Worm (Caenorhabditis elegans) whole organism, L4 larva: ENCODE data around the gene F09G2.8.

Experiments used
- ama-1 ChIP-seq: fragments of 150-350 bp; optimal IDR thresholded peaks from 2 replicates; lab custom pipeline; 2014; ENCODE audit warnings: inconsistent platforms, mixed read lengths
- arid-1 ChIP-seq: fragments of 200-800 bp; sonication (Bioruptor generic); conservative IDR thresholded peaks from 2 replicates; pipeline ENCODE4 v1.3.6; 2022; ENCODE audit warnings: missing genetic modification reagents, missing genetic modification characterization, missing compliant biosample characterization
- gei-8 ChIP-seq: fragments of 200-800 bp; sonication (Bioruptor generic); optimal IDR thresholded peaks from 2 replicates; lab custom pipeline; 2018; ENCODE audit warnings: mild to moderate bottlenecking, missing genetic modification characterization, missing compliant biosample characterization
- jun-1 ChIP-seq: fragments of 150-350 bp; optimal IDR thresholded peaks from 2 replicates; lab custom pipeline; 2014; ENCODE audit warnings: missing biosample characterization, missing genetic modification reagents, missing genetic modification characterization
- lin-13 ChIP-seq: fragments of 150-350 bp; optimal IDR thresholded peaks from 2 replicates; lab custom pipeline; 2014; ENCODE audit warnings: missing biosample characterization, missing genetic modification reagents, missing genetic modification characterization
- lin-38 ChIP-seq: fragments of 200-800 bp; sonication (Bioruptor generic); IDR thresholded peaks from 2 replicates; pipeline ENCODE4 v1.3.6; 2022; ENCODE audit warnings: missing genetic modification reagents, missing genetic modification characterization, missing compliant biosample characterization
- nhr-237 ChIP-seq: sonication (generic microtip); optimal IDR thresholded peaks from 2 replicates; lab custom pipeline; 2017; ENCODE audit warnings: missing biosample characterization, missing genetic modification characterization
- nhr-42 ChIP-seq: fragments of 200-800 bp; sonication (Bioruptor generic); IDR thresholded peaks from 2 replicates; pipeline ENCODE4 v1.3.6; 2022; ENCODE audit warnings: missing genetic modification characterization, missing compliant biosample characterization
- pha-4 ChIP-seq, 2 experiments: fragments of 150-350 bp in 1 of 2; fragments of 200-800 bp in 1 of 2; sonication (Bioruptor generic) in 1 of 2; IDR thresholded peaks in 1 of 2; optimal IDR thresholded peaks in 1 of 2; 2 replicates each; pipeline versions ENCODE4 v1.3.6 to Lab custom; 2014 to 2022; ENCODE audit warnings: missing genetic modification characterization in 2 of 2, missing genetic modification reagents in 2 of 2, missing biosample characterization in 1 of 2, missing compliant biosample characterization in 1 of 2
- unc-130 ChIP-seq: sonication (generic microtip); optimal IDR thresholded peaks from 2 replicates; lab custom pipeline; 2016; ENCODE audit warnings: missing genetic modification reagents, missing genetic modification characterization, missing compliant biosample characterization
- unc-62 ChIP-seq, 3 experiments: fragments of 150-350 bp in 1 of 3; sonication (generic microtip); optimal IDR thresholded peaks in 2 of 3; peaks in 1 of 3; 1 replicate in 1 of 3; 2 replicates in 2 of 3; lab custom pipeline; 2014 to 2017; ENCODE audit warnings: missing biosample characterization in 3 of 3, missing genetic modification characterization in 3 of 3, missing genetic modification reagents in 3 of 3, missing genotype in 1 of 3
- ztf-11 ChIP-seq: fragments of 150-350 bp; optimal IDR thresholded peaks from 2 replicates; lab custom pipeline; 2014; ENCODE audit warnings: missing biosample characterization, missing genetic modification characterization

ce11 chrV:7153046-7153445 is 40.4 kb downstream of the F09G2.8 start, which contains the start of gene fat-7:
- TF ChIP-seq lin-13 (GFP tag; lab: Kevin White, UChicago) (no peak), pha-4 (GFP tag; IDR thresholded peaks at IDR 0.05; lab: Robert Waterston, UW) (no peak), pha-4 (tag; optimal IDR thresholded peaks at IDR 0.05; lab: Kevin White, UChicago) (no peak), nhr-237 (tag; lab: Kevin White, UChicago) (no peak), unc-130 (GFP tag; lab: Kevin White, UChicago) (no peak), lin-38 (GFP tag; lab: Robert Waterston, UW) (no peak), gei-8 (GFP tag; lab: Kevin White, UChicago) (no peak), ama-1 (lab: Kevin White, UChicago) (no peak), jun-1 (no peak), ztf-11 (tag; lab: Kevin White, UChicago) (no peak), nhr-42 (no peak), unc-62 (GFP tag; optimal IDR thresholded peaks at IDR 0.05 in 1 of 2; lab: Kevin White, UChicago) (no peak), unc-62 (tag; optimal IDR thresholded peaks at IDR 0.05; lab: Kevin White, UChicago) (no peak), arid-1 (GFP tag; lab: Robert Waterston, UW) (no peak)
